Fruit fly (Drosophila melanogaster) whole organism, embryonic: ENCODE data around the gene CG11342.

Source experiments
- Atf-2 ChIP-seq: fragments of 200-800 bp; sonication (Bioruptor generic); optimal IDR thresholded peaks from 2 replicates; lab custom pipeline; 2016; ENCODE audit warnings: missing biosample characterization, missing genetic modification characterization
- CG10147 ChIP-seq: fragments of 200-800 bp; sonication (Bioruptor generic); optimal IDR thresholded peaks from 2 replicates; lab custom pipeline; 2019; ENCODE audit warnings: missing biosample characterization, mild to moderate bottlenecking, missing genetic modification characterization, moderate library complexity
- CG14965 ChIP-seq: fragments of 200-800 bp; sonication (Bioruptor generic); optimal IDR thresholded peaks from 2 replicates; lab custom pipeline; 2016; ENCODE audit warnings: missing biosample characterization, missing genetic modification characterization, borderline replicate concordance
- CG1647 ChIP-seq: fragments of 200-800 bp; sonication (Bioruptor generic); optimal IDR thresholded peaks from 3 replicates; lab custom pipeline; 2016; ENCODE audit warnings: missing biosample characterization, missing genetic modification characterization
- CG17612 ChIP-seq: fragments of 200-800 bp; sonication (Bioruptor generic); IDR thresholded peaks from 2 replicates; pipeline ENCODE4 v1.3.6; 2022; ENCODE audit warnings: missing biosample characterization, missing genetic modification characterization
- CG18476 ChIP-seq: fragments of 200-800 bp; sonication (Bioruptor generic); optimal IDR thresholded peaks from 2 replicates; lab custom pipeline; 2016; ENCODE audit warnings: missing biosample characterization, mild to moderate bottlenecking, missing genetic modification characterization
- CG2889 ChIP-seq: fragments of 200-800 bp; sonication (Bioruptor generic); IDR thresholded peaks from 3 replicates; pipeline ENCODE4 v1.3.6; 2022; ENCODE audit warnings: missing biosample characterization, missing genetic modification characterization
- CG31388 ChIP-seq: fragments of 200-800 bp; sonication (Bioruptor generic); optimal IDR thresholded peaks from 2 replicates; lab custom pipeline; 2016; ENCODE audit warnings: missing biosample characterization, missing genetic modification characterization
- CG3163 ChIP-seq: fragments of 200-800 bp; sonication (Bioruptor generic); optimal IDR thresholded peaks from 3 replicates; lab custom pipeline; 2016; ENCODE audit warnings: missing biosample characterization, missing genetic modification characterization
- CG33557 ChIP-seq: fragments of 200-800 bp; sonication (Bioruptor generic); optimal IDR thresholded peaks from 2 replicates; lab custom pipeline; 2019; ENCODE audit warnings: missing biosample characterization, mild to moderate bottlenecking, missing genetic modification characterization, moderate library complexity
- CG34376 ChIP-seq: fragments of 200-800 bp; sonication (Bioruptor generic); optimal IDR thresholded peaks from 2 replicates; lab custom pipeline; 2018; ENCODE audit warnings: missing biosample characterization, mild to moderate bottlenecking, missing genetic modification characterization
- CG34422 ChIP-seq: fragments of 200-800 bp; sonication (Bioruptor generic); IDR thresholded peaks from 3 replicates; pipeline ENCODE4 v1.3.6; 2022; ENCODE audit warnings: missing biosample characterization, missing genetic modification characterization
- CG5245 ChIP-seq: fragments of 200-800 bp; sonication (Bioruptor generic); optimal IDR thresholded peaks from 3 replicates; lab custom pipeline; 2016; ENCODE audit warnings: missing biosample characterization, missing genetic modification characterization
- CG6765 ChIP-seq: fragments of 200-800 bp; sonication (Bioruptor generic); optimal IDR thresholded peaks from 3 replicates; lab custom pipeline; 2017; ENCODE audit warnings: missing biosample characterization, mild to moderate bottlenecking, missing genetic modification characterization
- CG7786 ChIP-seq: fragments of 200-800 bp; sonication (Bioruptor generic); optimal IDR thresholded peaks from 2 replicates; lab custom pipeline; 2016; ENCODE audit warnings: missing biosample characterization, missing genetic modification characterization
- CG8359 ChIP-seq: fragments of 200-800 bp; sonication (Bioruptor generic); optimal IDR thresholded peaks from 2 replicates; lab custom pipeline; 2017; ENCODE audit warnings: missing biosample characterization, mild to moderate bottlenecking, missing genetic modification characterization, borderline replicate concordance
- CkIIα-i1 ChIP-seq: fragments of 200-800 bp; sonication (Bioruptor generic); IDR thresholded peaks from 2 replicates; pipeline ENCODE4 v1.3.6; 2022; ENCODE audit warnings: missing biosample characterization, missing genetic modification characterization
- CrebB ChIP-seq: fragments of 200-800 bp; sonication (Bioruptor generic); optimal IDR thresholded peaks from 3 replicates; lab custom pipeline; 2018; ENCODE audit warnings: missing biosample characterization, mild to moderate bottlenecking, missing genetic modification characterization
- Dad ChIP-seq: fragments of 200-800 bp; sonication (Bioruptor generic); optimal IDR thresholded peaks from 3 replicates; lab custom pipeline; 2016; ENCODE audit warnings: missing biosample characterization, missing genetic modification characterization
- Dip3 ChIP-seq: fragments of 200-800 bp; sonication (Bioruptor generic); optimal IDR thresholded peaks from 3 replicates; lab custom pipeline; 2016; ENCODE audit warnings: missing biosample characterization, missing genetic modification characterization
- Eip74EF ChIP-seq, 2 experiments: fragments of 200-800 bp in 1 of 2; fragments of >200 bp in 1 of 2; sonication (Bioruptor generic) in 1 of 2; optimal IDR thresholded peaks; 2 replicates each; lab custom pipeline; 2017 to 2019; ENCODE audit warnings: missing biosample characterization in 2 of 2, missing genetic modification characterization in 2 of 2, mild to moderate bottlenecking in 1 of 2, moderate library complexity in 1 of 2
- GATAe ChIP-seq: fragments of 200-800 bp; sonication (Bioruptor generic); conservative IDR thresholded peaks from 2 replicates; pipeline ENCODE4 v1.3.6; 2022; ENCODE audit warnings: missing biosample characterization, missing genetic modification characterization
- HHEX ChIP-seq: fragments of 200-800 bp; sonication (Bioruptor generic); optimal IDR thresholded peaks from 3 replicates; lab custom pipeline; 2017; ENCODE audit warnings: missing biosample characterization, mild to moderate bottlenecking, missing genetic modification characterization, missing genetic modification reagents
- HLH4C ChIP-seq: fragments of 200-800 bp; sonication (Bioruptor generic); IDR thresholded peaks from 3 replicates; pipeline ENCODE4 v1.3.6; 2022; ENCODE audit warnings: missing biosample characterization, missing genetic modification characterization; ENCODE audit not compliant: partially characterized antibody
- Hr51 ChIP-seq, 2 experiments: fragments of 200-800 bp; sonication (Bioruptor generic); optimal IDR thresholded peaks; 2 replicates in 1 of 2; 3 replicates in 1 of 2; lab custom pipeline; 2016 to 2018; ENCODE audit warnings: missing biosample characterization in 2 of 2, missing genetic modification characterization in 2 of 2, mild to moderate bottlenecking in 1 of 2, moderate library complexity in 1 of 2
- Jarid2 ChIP-seq: fragments of 200-800 bp; sonication (Bioruptor generic); optimal IDR thresholded peaks from 3 replicates; lab custom pipeline; 2017; ENCODE audit warnings: mild to moderate bottlenecking, missing biosample characterization, missing genetic modification reagents, missing genetic modification characterization
- Med ChIP-seq: fragments of 200-800 bp; sonication (Bioruptor generic); peaks from one replicate; lab custom pipeline; 2016; ENCODE audit warnings: missing biosample characterization, missing genetic modification characterization, mild to moderate bottlenecking, inconsistent platforms, moderate library complexity
- Nf-YA ChIP-seq: fragments of 200-800 bp; sonication (Bioruptor generic); IDR thresholded peaks from 2 replicates; pipeline ENCODE4 v1.3.6; 2022; ENCODE audit warnings: missing biosample characterization, missing genetic modification characterization
- Nf-YC ChIP-seq: fragments of 200-800 bp; optimal IDR thresholded peaks from 3 replicates; lab custom pipeline; 2019; ENCODE audit warnings: missing biosample characterization, mild to moderate bottlenecking, missing genetic modification characterization, moderate library complexity
- Oaz ChIP-seq: fragments of 200-800 bp; sonication (Bioruptor generic); IDR thresholded peaks from 2 replicates; pipeline ENCODE4 v1.3.6; 2022; ENCODE audit warnings: missing biosample characterization, missing genetic modification characterization
- Sox100B ChIP-seq: fragments of 200-800 bp; sonication (Bioruptor generic); optimal IDR thresholded peaks from 3 replicates; lab custom pipeline; 2018; ENCODE audit warnings: missing biosample characterization, mild to moderate bottlenecking, missing genetic modification characterization
- cwo ChIP-seq: fragments of 200-800 bp; sonication (Bioruptor generic); optimal IDR thresholded peaks from 3 replicates; lab custom pipeline; 2017; ENCODE audit warnings: missing biosample characterization, missing genetic modification characterization, mild to moderate bottlenecking, moderate library complexity, missing genetic modification reagents
- dati ChIP-seq: fragments of 200-800 bp; sonication (Bioruptor generic); IDR thresholded peaks from 2 replicates; pipeline ENCODE4 v1.3.6; 2022; ENCODE audit warnings: missing biosample characterization, missing genetic modification characterization
- gce ChIP-seq: fragments of 200-800 bp; sonication (Bioruptor generic); IDR thresholded peaks from 3 replicates; pipeline ENCODE4 v1.3.6; 2022; ENCODE audit warnings: missing biosample characterization, missing genetic modification characterization
- gro ChIP-seq: fragments of 200-800 bp; sonication (Bioruptor generic); optimal IDR thresholded peaks from 2 replicates; lab custom pipeline; 2016; ENCODE audit warnings: missing biosample characterization, missing genetic modification characterization
- hkb ChIP-seq, 2 experiments: fragments of 200-800 bp in 1 of 2; fragments of >200 bp in 1 of 2; sonication (Bioruptor generic) in 1 of 2; IDR thresholded peaks in 1 of 2; optimal IDR thresholded peaks in 1 of 2; 2 replicates each; pipeline versions ENCODE4 v1.3.6 to Lab custom; 2017 to 2022; ENCODE audit warnings: missing biosample characterization in 1 of 2, missing genetic modification characterization in 1 of 2
- lov ChIP-seq, 2 experiments: fragments of 200-800 bp in 1 of 2; fragments of >200 bp in 1 of 2; sonication (Bioruptor generic) in 1 of 2; IDR thresholded peaks in 1 of 2; optimal IDR thresholded peaks in 1 of 2; 2 replicates in 1 of 2; 3 replicates in 1 of 2; pipeline versions ENCODE4 v1.3.6 to Lab custom; 2017 to 2022; ENCODE audit warnings: missing biosample characterization in 1 of 2, missing genetic modification characterization in 1 of 2
- luna ChIP-seq: fragments of 200-800 bp; sonication (Bioruptor generic); optimal IDR thresholded peaks from 2 replicates; lab custom pipeline; 2016; ENCODE audit warnings: missing biosample characterization, missing genetic modification characterization
- nmo ChIP-seq: fragments of 200-800 bp; sonication (Bioruptor generic); optimal IDR thresholded peaks from 2 replicates; lab custom pipeline; 2018; ENCODE audit warnings: missing biosample characterization, mild to moderate bottlenecking, missing genetic modification characterization, moderate library complexity
- pan ChIP-seq, 4 experiments: fragments of >200 bp in 3 of 4; fragments of 200-800 bp in 1 of 4; sonication (Bioruptor generic) in 1 of 4; optimal IDR thresholded peaks in 3 of 4; IDR thresholded peaks in 1 of 4; 2 replicates each; pipeline versions ENCODE4 v1.3.6 to Lab custom; 2017 to 2022; ENCODE audit warnings: missing biosample characterization in 2 of 4, missing genetic modification characterization in 2 of 4, mixed read lengths in 1 of 4
- pita ChIP-seq: fragments of 200-800 bp; sonication (Bioruptor generic); optimal IDR thresholded peaks from 2 replicates; lab custom pipeline; 2017; ENCODE audit warnings: missing biosample characterization, mild to moderate bottlenecking, missing genetic modification characterization
- pum ChIP-seq: fragments of 200-800 bp; sonication (Bioruptor generic); optimal IDR thresholded peaks from 2 replicates; lab custom pipeline; 2016; ENCODE audit warnings: missing biosample characterization, missing genetic modification characterization
- sisA ChIP-seq: fragments of 200-800 bp; sonication (Bioruptor generic); IDR thresholded peaks from 2 replicates; pipeline ENCODE4 v1.3.6; 2022; ENCODE audit warnings: missing biosample characterization, missing genetic modification characterization
- sna ChIP-seq: fragments of 200-800 bp; sonication (Bioruptor generic); IDR thresholded peaks from 2 replicates; pipeline ENCODE4 v1.3.6; 2022; ENCODE audit warnings: missing biosample characterization, missing genetic modification characterization; ENCODE audit not compliant: partially characterized antibody
- toy ChIP-seq: fragments of 200-800 bp; sonication (Bioruptor generic); IDR thresholded peaks from 2 replicates; pipeline ENCODE4 v1.3.6; 2022; ENCODE audit warnings: missing biosample characterization, missing genetic modification characterization
- unc-4 ChIP-seq: fragments of 200-800 bp; sonication (Bioruptor generic); IDR thresholded peaks from 2 replicates; pipeline ENCODE4 v1.3.6; 2022; ENCODE audit warnings: missing biosample characterization, missing genetic modification characterization; ENCODE audit not compliant: partially characterized antibody
- yki ChIP-seq: fragments of >200 bp; optimal IDR thresholded peaks from 3 replicates; lab custom pipeline; 2018

CG11342 gene

DNA sequence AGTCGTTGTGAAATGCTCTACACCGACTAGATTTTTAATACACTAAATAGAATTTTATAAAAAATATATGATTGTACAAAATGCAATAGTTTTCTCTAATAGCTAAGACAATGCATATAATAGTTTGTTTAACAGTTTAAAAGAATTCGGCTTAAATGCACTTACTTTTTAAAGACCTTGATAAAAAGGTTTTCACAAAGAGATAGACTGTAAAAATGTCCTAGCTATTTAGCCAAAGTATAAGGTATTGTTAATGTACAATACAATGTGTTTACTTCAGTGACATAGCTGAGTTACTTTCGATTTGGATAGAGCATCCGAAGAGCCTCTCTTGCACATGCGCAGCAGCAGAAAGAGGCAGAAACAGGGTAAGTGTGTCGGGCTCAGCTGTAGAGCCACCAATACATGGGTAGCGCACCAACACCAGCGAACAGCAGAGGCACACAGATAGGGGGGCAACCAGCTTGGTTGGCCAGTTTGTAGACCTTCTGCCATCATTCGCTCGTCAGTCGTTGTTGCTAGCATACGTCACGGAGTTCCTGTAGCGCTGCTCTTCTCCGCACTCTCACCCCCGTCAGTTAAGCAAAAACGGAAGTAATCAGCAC lies 39.5 kb upstream of the CG11342 start, which contains the start of gene TP53INP (continued):
- TF ChIP-seq Nf-YC (tag; lab: Kevin White, UChicago) (peak; percentile 85), lov (optimal IDR thresholded peaks at IDR 0.05; lab: Kevin White, UChicago) (no peak), lov (GFP tag; IDR thresholded peaks at IDR 0.05; lab: Robert Waterston, UW) (peak; percentile 39; the same call in 1 of the 3 replicates), pum (GFP tag; lab: Kevin White, UChicago) (peak; percentile 75), CG31388 (GFP tag; lab: Kevin White, UChicago) (peak; percentile 37), hkb (optimal IDR thresholded peaks at IDR 0.05; lab: Kevin White, UChicago) (no peak), hkb (GFP tag; IDR thresholded peaks at IDR 0.05; lab: Robert Waterston, UW) (peak; percentile 86), Dad (GFP tag; lab: Kevin White, UChicago) (peak; percentile 68), Dip3 (GFP tag; lab: Kevin White, UChicago) (peak; percentile 48), Jarid2 (GFP tag; lab: Kevin White, UChicago) (peak; percentile 68), Eip74EF (GFP tag; optimal IDR thresholded peaks at IDR 0.05; lab: Kevin White, UChicago) (peak in 1 of 2 experiments; percentile 93), toy (no peak), CG17612 (GFP tag; lab: Robert Waterston, UW) (no peak), unc-4 (GFP tag; lab: Robert Waterston, UW) (peak; percentile 39; the same call in 1 of the 2 replicates), HHEX (GFP tag; lab: Kevin White, UChicago) (peak; percentile 84), CG34376 (peak; percentile 87), CG3163 (peak; percentile 66), cwo (GFP tag; lab: Kevin White, UChicago) (peak; percentile 84), CkIIα-i1 (GFP tag; lab: Robert Waterston, UW) (no peak), luna (GFP tag; lab: Kevin White, UChicago) (no peak), CG6765 (GFP tag; lab: Kevin White, UChicago) (peak; percentile 69), Med (peak; percentile 90), CG7786 (GFP tag; lab: Kevin White, UChicago) (peak; percentile 73), pita (no peak), GATAe (no peak), CG10147 (GFP tag; lab: Kevin White, UChicago) (peak; percentile 93), Atf-2 (GFP tag; lab: Kevin White, UChicago) (peak; percentile 68), yki (lab: Kevin White, UChicago) (no peak), Oaz (peak; percentile 40; the same call in 1 of the 2 replicates), CG33557 (GFP tag; lab: Kevin White, UChicago) (peak; percentile 85), gce (GFP tag; lab: Robert Waterston, UW) (no peak), sna (GFP tag; lab: Robert Waterston, UW) (no peak), CG1647 (GFP tag; lab: Kevin White, UChicago) (peak; percentile 41), Sox100B (GFP tag; lab: Kevin White, UChicago) (peak; percentile 93), CG5245 (GFP tag; lab: Kevin White, UChicago) (peak; percentile 65), Hr51 (GFP tag; optimal IDR thresholded peaks at IDR 0.05; lab: Kevin White, UChicago) (peak; percentile 62 to 94), sisA (GFP tag; lab: Robert Waterston, UW) (peak; percentile 77; the same call in 1 of the 2 replicates), CG14965 (GFP tag; lab: Kevin White, UChicago) (peak; percentile 49), HLH4C (no peak), CG34422 (no peak; the same call in 1 of the 3 replicates), CG8359 (GFP tag; lab: Kevin White, UChicago) (peak; percentile 71), pan (optimal IDR thresholded peaks at IDR 0.05; lab: Kevin White, UChicago) (no peak), pan (GFP tag; optimal IDR thresholded peaks at IDR 0.05 in 1 of 2, IDR thresholded peaks at IDR 0.05 in 1 of 2) (no peak), CG2889 (no peak), nmo (GFP tag; lab: Kevin White, UChicago) (peak; percentile 95), Nf-YA (GFP tag; lab: Robert Waterston, UW) (peak; percentile 50; the same call in 1 of the 2 replicates), CG18476 (GFP tag; lab: Kevin White, UChicago) (peak; percentile 92), CrebB (tag; lab: Kevin White, UChicago) (peak; percentile 52), gro (GFP tag; lab: Kevin White, UChicago) (peak; percentile 84), dati (GFP tag; lab: Robert Waterston, UW) (no peak)
